Fruit fly (Drosophila melanogaster): ENCODE measurements around the gene cass.
A peak's percentile ranks its signal among the peaks of the same experiment; 100 is the strongest.

Gene cass

DNA sequence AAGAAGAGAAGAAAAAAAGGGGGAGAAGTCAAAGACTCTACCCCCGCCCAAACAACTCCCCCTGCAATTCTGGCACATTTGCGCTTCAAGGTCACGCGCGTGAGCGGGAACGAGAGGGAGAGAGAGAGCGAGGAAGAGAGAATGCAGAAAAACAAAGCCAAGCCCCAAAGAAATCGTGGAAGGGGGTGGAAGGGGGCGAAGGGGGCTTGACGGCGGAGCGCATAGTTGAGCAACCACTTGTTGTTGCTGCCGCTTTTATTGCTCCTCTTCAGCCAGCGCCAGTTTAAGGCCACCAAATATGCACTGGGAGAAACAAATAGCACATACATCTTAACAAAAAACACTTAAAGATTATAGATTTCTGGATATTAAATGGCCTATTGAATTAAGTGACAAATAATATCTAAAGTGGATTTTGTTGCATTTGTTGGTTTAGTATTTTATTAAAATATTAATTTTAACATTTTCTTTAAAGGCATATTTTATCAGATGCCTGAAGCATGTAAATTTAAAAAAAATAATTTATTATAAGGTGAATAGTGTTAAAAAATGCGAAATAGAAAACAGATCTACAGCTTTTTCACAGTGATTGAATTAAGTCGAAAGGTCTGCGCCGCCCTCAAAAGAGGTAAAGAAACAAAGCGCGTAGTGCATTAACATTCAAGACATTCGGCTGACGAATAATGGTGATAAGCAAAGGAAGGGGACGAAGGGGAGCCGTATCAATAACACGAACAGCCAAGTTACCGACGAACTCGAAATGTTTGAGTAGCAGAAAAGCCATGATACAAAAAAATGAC is 47.7 kb downstream of the cass start (continued):
- TF ChIP-seq Mio (GFP tag; optimal IDR thresholded peaks at IDR 0.05) (no peak), psq (GFP tag; optimal IDR thresholded peaks at IDR 0.05) (peak; percentile 97), fru (GFP tag; optimal IDR thresholded peaks at IDR 0.05) (peak; percentile 92), Jra (GFP tag; optimal IDR thresholded peaks at IDR 0.05) (peak; percentile 84)

DNA sequence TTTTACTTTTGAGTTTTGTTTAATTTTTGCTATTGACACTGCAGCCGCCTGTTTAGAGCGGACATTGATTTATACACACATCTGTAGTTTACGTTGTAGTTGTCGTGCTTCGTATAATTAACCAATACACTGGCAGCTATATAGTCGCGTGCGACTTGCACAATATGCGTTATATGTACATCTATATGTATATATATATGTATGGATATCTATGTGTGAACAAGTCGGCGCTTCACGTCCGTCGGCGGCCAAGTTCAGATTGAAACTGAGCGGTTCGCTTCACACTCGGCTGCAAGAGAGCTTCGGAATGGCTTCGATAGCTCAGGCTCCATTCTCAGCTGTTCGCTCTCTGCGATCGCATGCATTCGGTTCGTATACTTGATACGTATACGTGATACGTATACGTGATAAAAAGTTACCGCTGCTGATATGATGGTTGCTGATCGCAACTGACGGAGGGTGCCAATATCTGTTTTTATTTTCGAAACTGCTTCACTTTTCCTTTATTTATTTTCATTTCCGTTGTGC is 49.7 kb downstream of the cass start:
- TF ChIP-seq OdsH (GFP tag; optimal IDR thresholded peaks at IDR 0.05) (no peak), psq (GFP tag; optimal IDR thresholded peaks at IDR 0.05) (peak; percentile 24), h (GFP tag; optimal IDR thresholded peaks at IDR 0.05) (peak; percentile 86), Jra (GFP tag; optimal IDR thresholded peaks at IDR 0.05) (no peak), Dfd (GFP tag; optimal IDR thresholded peaks at IDR 0.05) (no peak), Dif (GFP tag; optimal IDR thresholded peaks at IDR 0.05; ENCODE audit: partially characterized antibody) (peak; percentile 93), Hnf4 (GFP tag; optimal IDR thresholded peaks at IDR 0.05) (peak; percentile 39), Hr78 (GFP tag; optimal IDR thresholded peaks at IDR 0.05) (no peak), pan (optimal IDR thresholded peaks at IDR 0.05) (no peak), Vsx2 (GFP tag; optimal IDR thresholded peaks at IDR 0.05; ENCODE audit: partially characterized antibody) (no peak), usp (GFP tag; optimal IDR thresholded peaks at IDR 0.05) (no peak), foxo (GFP tag; optimal IDR thresholded peaks at IDR 0.05) (peak in 1 of 2 experiments; percentile 8), br (GFP tag; optimal IDR thresholded peaks at IDR 0.05) (peak; percentile 41), rgr (GFP tag; optimal IDR thresholded peaks at IDR 0.05) (peak; percentile 33), fru (GFP tag; optimal IDR thresholded peaks at IDR 0.05) (peak; percentile 8), N (GFP tag; optimal IDR thresholded peaks at IDR 0.05) (no peak), jim (GFP tag; optimal IDR thresholded peaks at IDR 0.05) (no peak), Hr83 (GFP tag; optimal IDR thresholded peaks at IDR 0.05; ENCODE audit: poor library complexity, severe bottlenecking) (no peak), brk (GFP tag; optimal IDR thresholded peaks at IDR 0.05) (peak; percentile 8), dsf (GFP tag; optimal IDR thresholded peaks at IDR 0.05; ENCODE audit: borderline replicate concordance) (no peak), lola (GFP tag; optimal IDR thresholded peaks at IDR 0.05) (no peak), woc (GFP tag; optimal IDR thresholded peaks at IDR 0.05) (no peak), Abd-B (GFP tag; optimal IDR thresholded peaks at IDR 0.05) (no peak), CrebA (GFP tag; optimal IDR thresholded peaks at IDR 0.05; ENCODE audit: borderline replicate concordance) (peak; percentile 50), CG9705 (GFP tag; optimal IDR thresholded peaks at IDR 0.05) (no peak), Mio (GFP tag; optimal IDR thresholded peaks at IDR 0.05) (no peak), dmrt93B (GFP tag; optimal IDR thresholded peaks at IDR 0.05) (no peak), Myc (optimal IDR thresholded peaks at IDR 0.05) (no peak), GATAd (GFP tag; optimal IDR thresholded peaks at IDR 0.05) (no peak), Sp1 (GFP tag; optimal IDR thresholded peaks at IDR 0.05) (peak; percentile 20), dl (GFP tag; optimal IDR thresholded peaks at IDR 0.05; ENCODE audit: insufficient read depth in 1 of 2, partially characterized antibody in 2 of 2) (peak; percentile 78 to 83), ey (GFP tag; optimal IDR thresholded peaks at IDR 0.05) (no peak), Rel (GFP tag; optimal IDR thresholded peaks at IDR 0.05) (peak; percentile 41), Rel (tag; optimal IDR thresholded peaks at IDR 0.05) (peak; percentile 61), tai (GFP tag; optimal IDR thresholded peaks at IDR 0.05) (no peak), CG32264 (GFP tag; optimal IDR thresholded peaks at IDR 0.05) (no peak), HLH106 (tag; optimal IDR thresholded peaks at IDR 0.05) (no peak), sage (GFP tag; optimal IDR thresholded peaks at IDR 0.05) (no peak), sv (GFP tag; optimal IDR thresholded peaks at IDR 0.05) (no peak)
